Fruit fly (Drosophila melanogaster): Measurements from ENCODE around the gene Srp54k.

The Srp54k gene

DNA sequence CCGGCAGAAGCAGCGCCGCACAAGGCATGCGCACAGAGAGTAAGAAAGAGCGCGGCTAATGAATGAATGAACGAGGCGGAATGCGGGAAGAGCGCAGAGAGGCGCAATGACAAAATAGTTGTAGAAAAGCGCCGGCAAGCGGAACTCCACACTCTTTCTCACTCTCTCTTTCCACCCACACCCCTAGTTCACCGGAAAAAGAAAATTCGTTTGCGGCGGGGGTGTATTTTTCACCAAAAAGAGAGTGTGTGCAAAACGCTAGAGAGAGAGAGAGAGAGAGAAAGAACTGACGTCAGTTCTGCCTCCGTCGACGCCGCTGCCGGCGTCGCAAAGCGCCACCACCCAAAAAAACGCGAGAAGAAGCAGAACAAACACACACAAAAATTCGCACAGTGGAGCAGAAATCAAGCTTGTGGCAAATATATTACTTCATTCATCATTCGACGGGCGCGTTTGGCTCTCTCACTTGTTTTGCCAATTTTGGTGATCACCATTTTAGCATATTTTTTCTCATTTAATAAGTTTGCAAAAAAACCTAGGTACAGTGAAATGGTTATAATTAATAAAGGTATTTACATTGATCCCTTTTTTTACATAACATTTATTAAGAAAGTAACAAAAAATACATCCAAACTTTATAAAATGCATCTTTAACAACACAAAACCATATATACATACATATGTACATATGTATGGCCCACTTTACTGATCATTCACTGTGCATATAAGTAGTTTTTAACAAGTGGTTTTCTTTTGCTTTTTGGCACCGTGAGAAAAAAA lies 32.6 kb downstream of the Srp54k start (continued):
- TF ChIP-seq Lhr (GFP tag; optimal IDR thresholded peaks at IDR 0.05) = no peak
- peak; percentile 37 for TF ChIP-seq Chrac-16 (GFP tag; optimal IDR thresholded peaks at IDR 0.05)
- TF ChIP-seq Atf-2 (GFP tag; optimal IDR thresholded peaks at IDR 0.05) = no peak
- TF ChIP-seq PHDP (tag; optimal IDR thresholded peaks at IDR 0.05) = peak; percentile 48
- TF ChIP-seq CG2199 (GFP tag; IDR thresholded peaks at IDR 0.05) = no peak
- peak; percentile 24 for TF ChIP-seq sens (GFP tag)
- no peak for TF ChIP-seq CG17802 (tag; optimal IDR thresholded peaks at IDR 0.05)
- no peak for TF ChIP-seq ro (GFP tag; IDR thresholded peaks at IDR 0.05)
- TF ChIP-seq C15 (GFP tag; IDR thresholded peaks at IDR 0.05) = no peak
- TF ChIP-seq Kr (GFP tag; optimal IDR thresholded peaks at IDR 0.05) = no peak
- peak; percentile 43; the same call in 1 of the 2 replicates for TF ChIP-seq CG10366 (GFP tag; IDR thresholded peaks at IDR 0.05)
- TF ChIP-seq BtbVII (GFP tag; optimal IDR thresholded peaks at IDR 0.05) = peak; percentile 61
- no peak for TF ChIP-seq CG7928 (GFP tag; optimal IDR thresholded peaks at IDR 0.05)
- TF ChIP-seq CG6175 (GFP tag; IDR thresholded peaks at IDR 0.05) = no peak
- no peak for TF ChIP-seq pan (optimal IDR thresholded peaks at IDR 0.05)
- peak in 1 of 2 experiments; percentile 65 for TF ChIP-seq pan (GFP tag; optimal IDR thresholded peaks at IDR 0.05 in 1 of 2, IDR thresholded peaks at IDR 0.05 in 1 of 2)
- TF ChIP-seq HLH54F (GFP tag; optimal IDR thresholded peaks at IDR 0.05) = peak; percentile 70
- peak; percentile 6 for TF ChIP-seq cato (GFP tag; optimal IDR thresholded peaks at IDR 0.05; ENCODE audit: borderline replicate concordance)
- TF ChIP-seq salm (tag; optimal IDR thresholded peaks at IDR 0.05) = no peak
- TF ChIP-seq CG17912 (GFP tag; optimal IDR thresholded peaks at IDR 0.05) = no peak
- peak; percentile 65 for TF ChIP-seq fu2 (GFP tag; optimal IDR thresholded peaks at IDR 0.05)
- no peak for TF ChIP-seq Deaf1 (tag; optimal IDR thresholded peaks at IDR 0.05)
- TF ChIP-seq CG13123 (GFP tag; optimal IDR thresholded peaks at IDR 0.05) = no peak
- TF ChIP-seq pita (GFP tag; optimal IDR thresholded peaks at IDR 0.05) = no peak
- TF ChIP-seq CG3847 (GFP tag; IDR thresholded peaks at IDR 0.05) = peak; percentile 44
- TF ChIP-seq CG12769 (tag; optimal IDR thresholded peaks at IDR 0.05) = no peak
- peak in 1 of 2 experiments; percentile 25 for TF ChIP-seq bsh (GFP tag; optimal IDR thresholded peaks at IDR 0.05)
- TF ChIP-seq en (GFP tag; optimal IDR thresholded peaks at IDR 0.05) = no peak
- no peak for TF ChIP-seq ap (GFP tag; IDR thresholded peaks at IDR 0.05)
- TF ChIP-seq Poxn (GFP tag; IDR thresholded peaks at IDR 0.05) = no peak
- peak; percentile 12 for TF ChIP-seq dmrt11E (tag; optimal IDR thresholded peaks at IDR 0.05)
- no peak for TF ChIP-seq mirr (GFP tag; optimal IDR thresholded peaks at IDR 0.05)
- TF ChIP-seq CG7786 (GFP tag; optimal IDR thresholded peaks at IDR 0.05) = peak; percentile 19
- TF ChIP-seq pfk (GFP tag; optimal IDR thresholded peaks at IDR 0.05) = no peak
- TF ChIP-seq bcd (GFP tag; optimal IDR thresholded peaks at IDR 0.05) = peak; percentile 75
- TF ChIP-seq CG15479 (GFP tag; optimal IDR thresholded peaks at IDR 0.05) = peak; percentile 65
- peak; percentile 38 for TF ChIP-seq jumu (GFP tag; optimal IDR thresholded peaks at IDR 0.05)
- TF ChIP-seq CG4360 (GFP tag; IDR thresholded peaks at IDR 0.05) = no peak; the same call in 1 of the 2 replicates
- TF ChIP-seq CG34376 (GFP tag; optimal IDR thresholded peaks at IDR 0.05) = peak; percentile 9
- TF ChIP-seq repo (GFP tag; optimal IDR thresholded peaks at IDR 0.05) = no peak
- TF ChIP-seq CG15601 (tag; optimal IDR thresholded peaks at IDR 0.05) = no peak
- TF ChIP-seq al (GFP tag; IDR thresholded peaks at IDR 0.05) = peak; percentile 53; the same call in 1 of the 2 replicates
- peak; percentile 50 for TF ChIP-seq Fer3 (tag; optimal IDR thresholded peaks at IDR 0.05)
- TF ChIP-seq jing (GFP tag; optimal IDR thresholded peaks at IDR 0.05) = no peak
- no peak; the same call in 2 of the 3 replicates for TF ChIP-seq ci (GFP tag; IDR thresholded peaks at IDR 0.05)
- TF ChIP-seq CG5953 (GFP tag; IDR thresholded peaks at IDR 0.05) = 0 out of 2 replicates have a peak, but pooled peaks have one; percentile 10
- TF ChIP-seq Gsc (GFP tag; IDR thresholded peaks at IDR 0.05) = no peak
- no peak for TF ChIP-seq CG7745 (tag; optimal IDR thresholded peaks at IDR 0.05)
- no peak for TF ChIP-seq CG16813 (GFP tag; IDR thresholded peaks at IDR 0.05; ENCODE audit: partially characterized antibody)
- TF ChIP-seq zfh1 (GFP tag; IDR thresholded peaks at IDR 0.05) = 0 out of 3 replicates have a peak, but pooled peaks have one; percentile 20

All from whole organism, embryonic.